Fruit fly (Drosophila melanogaster) whole organism, prepupa: ENCODE results near the gene Drsl6.

Source experiments
- Blimp-1 ChIP-seq: fragments of 200-800 bp; sonication (Bioruptor generic); optimal IDR thresholded peaks from 3 replicates; lab custom pipeline; 2017; ENCODE audit warnings: missing biosample characterization, missing genetic modification characterization, mild to moderate bottlenecking, moderate library complexity, missing genetic modification reagents
- CG10669 ChIP-seq: fragments of 200-800 bp; sonication (Bioruptor generic); optimal IDR thresholded peaks from 3 replicates; lab custom pipeline; 2018; ENCODE audit warnings: missing biosample characterization, mild to moderate bottlenecking, missing genetic modification characterization, moderate library complexity
- CG11294 ChIP-seq: fragments of 200-800 bp; sonication (Bioruptor generic); IDR thresholded peaks from 2 replicates; pipeline ENCODE4 v1.3.6; 2022; ENCODE audit warnings: missing biosample characterization, missing genetic modification characterization
- CG11762 ChIP-seq: fragments of 200-800 bp; sonication (Bioruptor generic); optimal IDR thresholded peaks from 3 replicates; lab custom pipeline; 2016; ENCODE audit warnings: missing biosample characterization, missing genetic modification characterization; ENCODE audit not compliant: insufficient read depth
- CG11902 ChIP-seq: fragments of 200-800 bp; sonication (Bioruptor generic); optimal IDR thresholded peaks from 3 replicates; lab custom pipeline; 2016; ENCODE audit warnings: missing biosample characterization, missing genetic modification characterization
- CG15336 ChIP-seq: fragments of 200-800 bp; sonication (Bioruptor generic); IDR thresholded peaks from 2 replicates; pipeline ENCODE4 v1.3.6; 2022; ENCODE audit warnings: missing biosample characterization, missing genetic modification characterization
- CG1621 ChIP-seq: fragments of 200-800 bp; sonication (Bioruptor generic); optimal IDR thresholded peaks from 3 replicates; lab custom pipeline; 2018; ENCODE audit warnings: missing biosample characterization, mild to moderate bottlenecking, missing genetic modification characterization
- CG16779 ChIP-seq: fragments of 200-800 bp; sonication (Bioruptor generic); optimal IDR thresholded peaks from 3 replicates; lab custom pipeline; 2017; ENCODE audit warnings: missing biosample characterization, mild to moderate bottlenecking, missing genetic modification characterization
- CG34406 ChIP-seq: fragments of 200-800 bp; sonication (Bioruptor generic); optimal IDR thresholded peaks from 3 replicates; lab custom pipeline; 2016; ENCODE audit warnings: missing biosample characterization, missing genetic modification characterization
- CG6792 ChIP-seq: fragments of 200-800 bp; sonication (Bioruptor generic); optimal IDR thresholded peaks from 3 replicates; lab custom pipeline; 2016; ENCODE audit warnings: missing biosample characterization, missing genetic modification characterization
- CG6808 ChIP-seq: fragments of 200-800 bp; sonication (Bioruptor generic); optimal IDR thresholded peaks from 3 replicates; lab custom pipeline; 2017; ENCODE audit warnings: missing biosample characterization, missing genetic modification characterization, mild to moderate bottlenecking, moderate library complexity, missing genetic modification reagents
- CG6854 ChIP-seq: fragments of 200-800 bp; sonication (Bioruptor generic); optimal IDR thresholded peaks from 2 replicates; lab custom pipeline; 2017; ENCODE audit warnings: missing biosample characterization, mild to moderate bottlenecking, missing genetic modification characterization
- CG8119 ChIP-seq: fragments of 200-800 bp; sonication (Bioruptor generic); IDR thresholded peaks from 3 replicates; pipeline ENCODE4 v1.3.6; 2022; ENCODE audit warnings: missing biosample characterization, missing genetic modification characterization
- CG9139 ChIP-seq: fragments of 200-800 bp; sonication (Bioruptor generic); optimal IDR thresholded peaks from 3 replicates; lab custom pipeline; 2017; ENCODE audit warnings: missing biosample characterization, mild to moderate bottlenecking, missing genetic modification characterization
- Eip75B ChIP-seq: fragments of 200-800 bp; sonication (Bioruptor generic); optimal IDR thresholded peaks from 3 replicates; lab custom pipeline; 2016; ENCODE audit warnings: missing biosample characterization, missing genetic modification characterization
- Eip78C ChIP-seq: fragments of 200-800 bp; sonication (Bioruptor generic); peaks from one replicate; lab custom pipeline; 2016; ENCODE audit warnings: missing biosample characterization, missing genetic modification characterization
- Eip93F ChIP-seq: fragments of 200-800 bp; sonication (Bioruptor generic); optimal IDR thresholded peaks from 2 replicates; lab custom pipeline; 2016; ENCODE audit warnings: missing biosample characterization, mild to moderate bottlenecking, missing genetic modification characterization
- Ets21C ChIP-seq: fragments of 200-800 bp; sonication (Bioruptor generic); optimal IDR thresholded peaks from 3 replicates; lab custom pipeline; 2016; ENCODE audit warnings: missing biosample characterization, missing genetic modification characterization
- Ets96B ChIP-seq: fragments of 200-800 bp; optimal IDR thresholded peaks from 2 replicates; lab custom pipeline; 2019; ENCODE audit warnings: missing biosample characterization, mild to moderate bottlenecking, missing genetic modification characterization, moderate library complexity
- Gug ChIP-seq: fragments of 200-800 bp; sonication (Bioruptor generic); IDR thresholded peaks from 2 replicates; pipeline ENCODE4 v1.3.6; 2022; ENCODE audit warnings: missing biosample characterization, missing genetic modification characterization
- Hr38 ChIP-seq: sonication (Bioruptor generic); optimal IDR thresholded peaks from 2 replicates; lab custom pipeline; 2016; ENCODE audit warnings: missing biosample characterization, missing genetic modification characterization
- Lpt ChIP-seq: fragments of 200-800 bp; sonication (Bioruptor generic); optimal IDR thresholded peaks from 3 replicates; lab custom pipeline; 2016; ENCODE audit warnings: missing biosample characterization, missing genetic modification characterization
- OdsH ChIP-seq: fragments of 200-800 bp; sonication (Bioruptor generic); optimal IDR thresholded peaks from 3 replicates; lab custom pipeline; 2016; ENCODE audit warnings: missing biosample characterization, missing genetic modification characterization
- Smox ChIP-seq: fragments of 200-800 bp; sonication (Bioruptor generic); optimal IDR thresholded peaks from 3 replicates; lab custom pipeline; 2016; ENCODE audit warnings: missing biosample characterization, missing genetic modification characterization
- Sox102F ChIP-seq: fragments of 200-800 bp; sonication (Bioruptor generic); optimal IDR thresholded peaks from 2 replicates; lab custom pipeline; 2016; ENCODE audit warnings: missing biosample characterization, mild to moderate bottlenecking, missing genetic modification characterization
- Sox15 ChIP-seq: fragments of 200-800 bp; sonication (Bioruptor generic); optimal IDR thresholded peaks from 3 replicates; lab custom pipeline; 2016; ENCODE audit warnings: missing biosample characterization, missing genetic modification characterization
- achi ChIP-seq: fragments of 200-800 bp; sonication (Bioruptor generic); optimal IDR thresholded peaks from 3 replicates; lab custom pipeline; 2016; ENCODE audit warnings: missing biosample characterization, missing genetic modification characterization
- dac ChIP-seq: fragments of 200-800 bp; sonication (Bioruptor generic); optimal IDR thresholded peaks from 2 replicates; lab custom pipeline; 2017; ENCODE audit warnings: missing biosample characterization, mild to moderate bottlenecking, missing genetic modification characterization
- dsx ChIP-seq: fragments of 200-800 bp; optimal IDR thresholded peaks from 3 replicates; lab custom pipeline; 2019; ENCODE audit warnings: missing biosample characterization, mild to moderate bottlenecking, missing genetic modification characterization, moderate library complexity; ENCODE audit not compliant: poor library complexity, severe bottlenecking
- eg ChIP-seq: fragments of 200-800 bp; sonication (Bioruptor generic); IDR thresholded peaks from 3 replicates; pipeline ENCODE4 v1.3.6; 2022; ENCODE audit warnings: missing biosample characterization, missing genetic modification characterization
- esn ChIP-seq: fragments of 200-800 bp; sonication (Bioruptor generic); optimal IDR thresholded peaks from 2 replicates; lab custom pipeline; 2016; ENCODE audit warnings: missing biosample characterization, mild to moderate bottlenecking, missing genetic modification characterization, moderate library complexity
- fd59A ChIP-seq: fragments of 200-800 bp; sonication (Bioruptor generic); optimal IDR thresholded peaks from 2 replicates; lab custom pipeline; 2017; ENCODE audit warnings: missing biosample characterization, mild to moderate bottlenecking, missing genetic modification characterization, missing genetic modification reagents
- fd85E ChIP-seq: fragments of 200-800 bp; sonication (Bioruptor generic); optimal IDR thresholded peaks from 3 replicates; lab custom pipeline; 2016; ENCODE audit warnings: missing biosample characterization, missing genetic modification characterization
- fkh ChIP-seq: fragments of 200-800 bp; sonication (Bioruptor generic); optimal IDR thresholded peaks from 3 replicates; lab custom pipeline; 2017; ENCODE audit warnings: missing biosample characterization, mild to moderate bottlenecking, missing genetic modification characterization, moderate library complexity
- lz ChIP-seq: fragments of 200-800 bp; sonication (Bioruptor generic); optimal IDR thresholded peaks from 3 replicates; lab custom pipeline; 2016; ENCODE audit warnings: missing biosample characterization, missing genetic modification characterization
- pdm3 ChIP-seq: fragments of 200-800 bp; sonication (Bioruptor generic); optimal IDR thresholded peaks from 3 replicates; lab custom pipeline; 2016; ENCODE audit warnings: missing biosample characterization, missing genetic modification characterization
- salr ChIP-seq, 2 experiments: fragments of 200-800 bp; sonication (Bioruptor generic); optimal IDR thresholded peaks; 3 replicates each; lab custom pipeline; 2016 to 2018; ENCODE audit warnings: missing biosample characterization in 2 of 2, missing genetic modification characterization in 2 of 2, mild to moderate bottlenecking in 1 of 2
- ss ChIP-seq, 2 experiments: fragments of 200-800 bp; sonication (Bioruptor generic); optimal IDR thresholded peaks; 2 replicates in 1 of 2; 3 replicates in 1 of 2; lab custom pipeline; 2017 to 2018; ENCODE audit warnings: mild to moderate bottlenecking in 2 of 2, missing biosample characterization in 2 of 2, missing genetic modification characterization in 2 of 2, moderate library complexity in 1 of 2
- svp ChIP-seq: fragments of 200-800 bp; sonication (Bioruptor generic); peaks from one replicate; lab custom pipeline; 2016; ENCODE audit warnings: missing biosample characterization, missing genetic modification characterization
- topi ChIP-seq: fragments of 200-800 bp; sonication (Bioruptor generic); optimal IDR thresholded peaks from 3 replicates; lab custom pipeline; 2016; ENCODE audit warnings: missing biosample characterization, missing genetic modification characterization
- vri ChIP-seq: fragments of 200-800 bp; sonication (Bioruptor generic); optimal IDR thresholded peaks from 3 replicates; lab custom pipeline; 2016; ENCODE audit warnings: missing biosample characterization, mild to moderate bottlenecking, missing genetic modification characterization

Gene Drsl6

dm6 chr3L:3325925-3326903 lies 10.0 kb downstream of the Drsl6 start, which contains the start of gene Gtpx (continued):
- TF ChIP-seq CG11902 = no peak
- TF ChIP-seq pdm3 (GFP tag; lab: Kevin White, UChicago) = no peak
- peak; percentile 63 for TF ChIP-seq lz (GFP tag; lab: Kevin White, UChicago)
- peak; percentile 49 for TF ChIP-seq CG9139 (GFP tag; lab: Kevin White, UChicago)
- TF ChIP-seq CG34406 (GFP tag; lab: Kevin White, UChicago) = peak; percentile 33
- no peak for TF ChIP-seq Ets21C (GFP tag; lab: Kevin White, UChicago)
- peak; percentile 40; the same call in 1 of the 3 replicates for TF ChIP-seq CG8119 (GFP tag; lab: Robert Waterston, UW)
- no peak for TF ChIP-seq OdsH (GFP tag; lab: Kevin White, UChicago)
- no peak for TF ChIP-seq Ets96B (tag; lab: Kevin White, UChicago)
- no peak for TF ChIP-seq fd85E (GFP tag; lab: Kevin White, UChicago)
- no peak for TF ChIP-seq CG1621 (tag; lab: Kevin White, UChicago)
- no peak for TF ChIP-seq Gug (GFP tag; lab: Robert Waterston, UW)
- no peak for TF ChIP-seq Sox102F (GFP tag; lab: Kevin White, UChicago)
- TF ChIP-seq esn (GFP tag; lab: Kevin White, UChicago) = peak; percentile 62
- TF ChIP-seq CG10669 (GFP tag; lab: Kevin White, UChicago) = peak; percentile 18
- no peak for TF ChIP-seq Smox (GFP tag; lab: Kevin White, UChicago)
- TF ChIP-seq Lpt (GFP tag; lab: Kevin White, UChicago) = no peak
- no peak for TF ChIP-seq Hr38 (GFP tag; lab: Kevin White, UChicago)
- peak; percentile 15 for TF ChIP-seq topi (GFP tag; lab: Kevin White, UChicago)
- no peak for TF ChIP-seq fd59A (GFP tag; lab: Kevin White, UChicago)
- no peak for TF ChIP-seq dsx
- peak; percentile 34 for TF ChIP-seq Eip75B
- no peak for TF ChIP-seq CG11762 (GFP tag; lab: Kevin White, UChicago)
- TF ChIP-seq vri = peak; percentile 98
- TF ChIP-seq fkh = peak; percentile 62
- 0 out of 3 replicates have a peak, but pooled peaks have one; percentile 40 for TF ChIP-seq eg (GFP tag; lab: Robert Waterston, UW)
- peak; percentile 65 for TF ChIP-seq Blimp-1 (GFP tag; lab: Kevin White, UChicago)
- TF ChIP-seq salr (GFP tag; optimal IDR thresholded peaks at IDR 0.05; lab: Kevin White, UChicago) = no peak
- peak; percentile 74 to 77 for TF ChIP-seq ss (GFP tag; optimal IDR thresholded peaks at IDR 0.05; lab: Kevin White, UChicago)

dm6 chr3L:3325597-3325924 lies 10.7 kb downstream of the Drsl6 start:
- TF ChIP-seq CG6854 (no peak), achi (GFP tag; lab: Kevin White, UChicago) (no peak), Gug (GFP tag; lab: Robert Waterston, UW) (no peak), CG9139 (GFP tag; lab: Kevin White, UChicago) (no peak), CG11762 (GFP tag; lab: Kevin White, UChicago) (no peak), lz (GFP tag; lab: Kevin White, UChicago) (no peak), CG10669 (GFP tag; lab: Kevin White, UChicago) (no peak), CG6792 (GFP tag; lab: Kevin White, UChicago) (no peak), esn (GFP tag; lab: Kevin White, UChicago) (no peak), svp (no peak), CG1621 (tag; lab: Kevin White, UChicago) (no peak)
- TF ChIP-seq, all 60 proteins: peak for 0

DNA sequence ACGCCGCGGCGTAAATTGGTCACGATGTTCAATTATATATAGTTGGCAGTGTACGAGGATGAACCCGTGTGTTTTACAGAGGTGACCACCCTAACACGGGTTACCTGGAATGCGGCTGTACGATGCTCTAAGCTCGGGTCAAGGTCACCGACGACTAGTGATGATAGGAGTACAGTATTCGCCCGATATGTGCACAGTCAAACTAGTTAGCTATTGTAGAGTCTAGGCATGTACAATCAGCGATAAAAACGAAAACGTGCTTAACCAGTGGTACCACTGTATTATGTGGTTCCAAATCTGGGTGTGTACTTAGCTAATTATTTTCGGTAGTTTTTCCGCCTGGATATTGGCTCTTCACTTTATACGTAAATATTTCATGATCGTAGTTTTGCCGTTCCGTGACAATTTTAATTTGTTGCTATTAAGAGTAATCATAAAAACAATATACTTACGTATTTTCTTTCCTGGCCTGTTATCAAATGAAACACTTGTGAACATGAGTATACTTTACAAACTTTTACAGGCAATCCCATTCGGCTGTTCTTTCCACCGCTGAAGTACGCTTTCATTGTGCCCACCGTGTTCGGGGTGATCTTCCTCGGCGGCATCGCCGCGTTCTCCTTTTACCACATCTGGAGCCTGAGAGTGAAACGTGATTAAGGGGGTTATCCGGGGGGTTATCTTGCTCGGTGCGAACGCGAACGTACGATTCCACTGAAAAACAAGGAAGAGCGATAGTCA lies 16.1 kb downstream of the Drsl6 start:
- TF ChIP-seq Eip93F (GFP tag; lab: Kevin White, UChicago) (no peak), Blimp-1 (GFP tag; lab: Kevin White, UChicago) (no peak), dac (GFP tag; lab: Kevin White, UChicago) (no peak), Sox15 (no peak), CG6808 (GFP tag; lab: Kevin White, UChicago) (peak; percentile 5), CG11294 (GFP tag; lab: Robert Waterston, UW) (no peak), pdm3 (GFP tag; lab: Kevin White, UChicago) (no peak), Eip78C (GFP tag; lab: Kevin White, UChicago) (peak; percentile 75), CG16779 (tag; lab: Kevin White, UChicago) (no peak), CG9139 (GFP tag; lab: Kevin White, UChicago) (no peak), salr (GFP tag; optimal IDR thresholded peaks at IDR 0.05; lab: Kevin White, UChicago) (no peak), topi (GFP tag; lab: Kevin White, UChicago) (no peak), fd85E (GFP tag; lab: Kevin White, UChicago) (no peak), CG6854 (no peak), CG10669 (GFP tag; lab: Kevin White, UChicago) (peak; percentile 21), vri (no peak), OdsH (GFP tag; lab: Kevin White, UChicago) (peak; percentile 25), CG15336 (GFP tag; lab: Robert Waterston, UW) (0 out of 2 replicates have a peak, but pooled peaks have one; percentile 36), esn (GFP tag; lab: Kevin White, UChicago) (peak; percentile 10), Smox (GFP tag; lab: Kevin White, UChicago) (no peak), lz (GFP tag; lab: Kevin White, UChicago) (no peak)
